Worm (Caenorhabditis elegans): ENCODE data around the gene aexr-2.

aexr-2 gene

ce11 chrX:6656770-6657169 is 25.4 kb upstream of the aexr-2 start:
- TF ChIP-seq ref-1 (GFP tag; conservative IDR thresholded peaks at IDR 0.05) (no peak), ztf-23 (GFP tag; IDR thresholded peaks at IDR 0.05) (no peak), T22C8.4 (GFP tag; IDR thresholded peaks at IDR 0.05) (no peak), flt-1 (GFP tag; IDR thresholded peaks at IDR 0.05) (no peak), klf-2 (GFP tag; conservative IDR thresholded peaks at IDR 0.05) (no peak), med-1 (GFP tag; optimal IDR thresholded peaks at IDR 0.05; ENCODE audit: insufficient read depth) (no peak), cog-1 (tag; optimal IDR thresholded peaks at IDR 0.05) (no peak), ztf-29 (GFP tag; IDR thresholded peaks at IDR 0.05) (no peak), tab-1 (GFP tag; IDR thresholded peaks at IDR 0.05) (no peak)

DNA sequence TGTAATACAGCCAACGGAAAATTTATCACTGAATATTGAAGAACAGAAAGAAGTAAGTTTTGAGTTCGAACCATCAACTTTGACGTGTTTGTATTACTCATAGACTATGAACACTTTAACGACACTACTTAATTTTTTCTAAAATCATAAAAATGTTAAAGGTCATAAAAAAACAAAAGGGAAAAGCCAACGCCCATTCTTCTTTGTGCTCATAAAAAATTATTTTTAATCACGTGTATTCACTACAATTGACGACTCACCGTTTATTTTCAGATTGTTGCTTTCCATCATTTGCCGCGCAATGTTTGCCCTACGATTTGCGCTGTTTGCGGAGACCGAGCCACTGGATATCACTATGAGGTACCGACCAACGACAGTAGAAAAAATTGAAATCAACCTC is 24.9 kb upstream of the aexr-2 start:
- TF ChIP-seq klf-2 (GFP tag; conservative IDR thresholded peaks at IDR 0.05) (no peak), ztf-23 (GFP tag; IDR thresholded peaks at IDR 0.05) (no peak), ref-1 (GFP tag; conservative IDR thresholded peaks at IDR 0.05) (no peak), cog-1 (tag; optimal IDR thresholded peaks at IDR 0.05) (no peak), T22C8.4 (GFP tag; IDR thresholded peaks at IDR 0.05) (no peak), ztf-29 (GFP tag; IDR thresholded peaks at IDR 0.05) (no peak)

- TF ChIP-seq flt-1 (GFP tag; IDR thresholded peaks at IDR 0.05) = no peak
- TF ChIP-seq cog-1 (tag; optimal IDR thresholded peaks at IDR 0.05) = no peak
- no peak for TF ChIP-seq klf-2 (GFP tag; conservative IDR thresholded peaks at IDR 0.05)
- no peak for TF ChIP-seq ztf-29 (GFP tag; IDR thresholded peaks at IDR 0.05)
- no peak for TF ChIP-seq med-1 (GFP tag; optimal IDR thresholded peaks at IDR 0.05; ENCODE audit: insufficient read depth)
- TF ChIP-seq T22C8.4 (GFP tag; IDR thresholded peaks at IDR 0.05) = no peak
- no peak for TF ChIP-seq ztf-23 (GFP tag; IDR thresholded peaks at IDR 0.05)
- no peak for TF ChIP-seq ref-1 (GFP tag; conservative IDR thresholded peaks at IDR 0.05)
- TF ChIP-seq tab-1 (GFP tag; IDR thresholded peaks at IDR 0.05) = no peak
These were observed 23.8 kb upstream of the aexr-2 start, which contains the start of gene nhr-173 for ce11 chrX:6655163-6655562. TSS of gene nhr-173 (plus strand) at chrX:6655528.

- no peak for TF ChIP-seq ztf-29 (GFP tag; IDR thresholded peaks at IDR 0.05)
- TF ChIP-seq cog-1 (tag; optimal IDR thresholded peaks at IDR 0.05) = no peak
- TF ChIP-seq med-1 (GFP tag; optimal IDR thresholded peaks at IDR 0.05; ENCODE audit: insufficient read depth) = no peak
- no peak for TF ChIP-seq tab-1 (GFP tag; IDR thresholded peaks at IDR 0.05)
These were observed 22.8 kb upstream of the aexr-2 start for ce11 chrX:6654139-6654538.

- TF ChIP-seq flt-1 (GFP tag; IDR thresholded peaks at IDR 0.05) (no peak), cog-1 (tag; optimal IDR thresholded peaks at IDR 0.05) (no peak), ztf-23 (GFP tag; IDR thresholded peaks at IDR 0.05) (no peak), ref-1 (GFP tag; conservative IDR thresholded peaks at IDR 0.05) (no peak), tab-1 (GFP tag; IDR thresholded peaks at IDR 0.05) (no peak)
These were observed 21.8 kb upstream of the aexr-2 start for ce11 chrX:6653173-6653572.

- TF ChIP-seq ztf-23 (GFP tag; IDR thresholded peaks at IDR 0.05) (no peak), klf-2 (GFP tag; conservative IDR thresholded peaks at IDR 0.05) (no peak), ref-1 (GFP tag; conservative IDR thresholded peaks at IDR 0.05) (no peak)
These were observed 18.2 kb upstream of the aexr-2 start for ce11 chrX:6649573-6649972.

DNA sequence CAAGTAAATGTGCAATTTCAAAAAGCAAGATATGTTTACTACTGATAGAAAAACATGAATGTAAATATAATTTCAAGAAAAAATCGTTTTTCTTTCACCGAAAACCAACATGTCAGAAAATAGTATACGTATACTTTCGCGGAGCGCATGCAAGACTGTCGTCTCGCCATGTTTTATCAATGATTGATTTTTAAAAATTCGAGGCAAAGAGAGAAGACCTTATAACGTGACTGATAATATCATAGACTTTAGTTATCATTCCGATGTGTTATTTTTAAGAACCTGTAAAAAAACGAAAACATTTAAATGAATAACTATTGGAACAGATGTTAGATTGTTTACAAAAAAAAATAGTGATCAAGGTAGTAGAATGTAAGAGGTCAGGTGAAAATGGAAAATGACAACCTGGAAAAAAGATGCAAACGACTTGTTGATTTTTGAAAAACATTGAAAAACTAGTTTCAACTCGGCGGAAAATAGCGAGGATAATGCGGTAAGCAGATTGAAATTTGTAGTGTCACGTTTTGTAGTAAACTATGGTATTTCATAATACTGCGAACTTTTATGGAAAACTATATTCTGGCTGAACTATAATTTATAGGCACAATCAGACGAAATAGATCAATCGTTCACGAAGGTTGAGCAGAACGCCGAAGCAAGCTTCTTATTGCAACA is 15.2 kb upstream of the aexr-2 start:
- no peak for TF ChIP-seq tab-1 (GFP tag; IDR thresholded peaks at IDR 0.05)
- no peak for TF ChIP-seq ztf-29 (GFP tag; IDR thresholded peaks at IDR 0.05)
- TF ChIP-seq flt-1 (GFP tag; IDR thresholded peaks at IDR 0.05) = no peak
- no peak for TF ChIP-seq med-1 (GFP tag; optimal IDR thresholded peaks at IDR 0.05; ENCODE audit: insufficient read depth)
- TF ChIP-seq ref-1 (GFP tag; conservative IDR thresholded peaks at IDR 0.05) = no peak
- no peak for TF ChIP-seq ztf-23 (GFP tag; IDR thresholded peaks at IDR 0.05)
- TF ChIP-seq T22C8.4 (GFP tag; IDR thresholded peaks at IDR 0.05) = no peak
- TF ChIP-seq klf-2 (GFP tag; conservative IDR thresholded peaks at IDR 0.05) = no peak
- no peak for TF ChIP-seq cog-1 (tag; optimal IDR thresholded peaks at IDR 0.05)

- TF ChIP-seq ztf-23 (GFP tag; IDR thresholded peaks at IDR 0.05) (no peak), ref-1 (GFP tag; conservative IDR thresholded peaks at IDR 0.05) (no peak), tab-1 (GFP tag; IDR thresholded peaks at IDR 0.05) (no peak), cog-1 (tag; optimal IDR thresholded peaks at IDR 0.05) (no peak), T22C8.4 (GFP tag; IDR thresholded peaks at IDR 0.05) (no peak), ztf-29 (GFP tag; IDR thresholded peaks at IDR 0.05) (no peak), med-1 (GFP tag; optimal IDR thresholded peaks at IDR 0.05; ENCODE audit: insufficient read depth) (no peak), klf-2 (GFP tag; conservative IDR thresholded peaks at IDR 0.05) (no peak), flt-1 (GFP tag; IDR thresholded peaks at IDR 0.05) (no peak)
These were observed 13.8 kb upstream of the aexr-2 start, which contains the start of gene C56E10.3 for ce11 chrX:6644971-6645704. TSS of gene C56E10.3 (plus strand) at chrX:6645654.

ce11 chrX:6642798-6643197 is 11.5 kb upstream of the aexr-2 start:
- TF ChIP-seq flt-1 (GFP tag; IDR thresholded peaks at IDR 0.05) (no peak), ztf-29 (GFP tag; IDR thresholded peaks at IDR 0.05) (no peak), cog-1 (tag; optimal IDR thresholded peaks at IDR 0.05) (no peak), tab-1 (GFP tag; IDR thresholded peaks at IDR 0.05) (no peak), ztf-23 (GFP tag; IDR thresholded peaks at IDR 0.05) (no peak), ref-1 (GFP tag; conservative IDR thresholded peaks at IDR 0.05) (no peak), T22C8.4 (GFP tag; IDR thresholded peaks at IDR 0.05) (no peak), klf-2 (GFP tag; conservative IDR thresholded peaks at IDR 0.05) (no peak), med-1 (GFP tag; optimal IDR thresholded peaks at IDR 0.05; ENCODE audit: insufficient read depth) (no peak)

- TF ChIP-seq klf-2 (GFP tag; conservative IDR thresholded peaks at IDR 0.05) = no peak
These were observed 10.2 kb upstream of the aexr-2 start for ce11 chrX:6641509-6641908.
